Worm (Caenorhabditis elegans): ENCODE data around the gene gst-2.

Gene gst-2

DNA sequence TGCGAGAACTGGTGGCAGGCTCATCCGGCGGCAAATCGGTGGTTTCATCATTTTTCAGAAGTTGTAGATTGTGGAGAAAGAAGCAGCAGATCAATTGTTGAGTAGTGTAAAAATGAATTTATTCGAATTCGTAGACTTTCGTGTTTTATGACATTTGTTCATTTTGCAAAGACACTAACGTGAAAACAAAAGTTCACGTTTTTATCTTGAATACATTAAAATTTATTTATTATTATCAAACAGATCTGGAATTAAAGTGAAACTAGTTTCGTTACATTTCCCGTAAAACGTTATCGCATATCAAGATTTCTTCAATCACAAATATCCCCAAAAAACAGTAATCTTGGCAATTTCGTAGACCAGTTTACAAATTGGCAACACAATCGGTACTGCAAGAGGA, 5.0 kb upstream of the gst-2 start, which contains the start of gene T14G10.8:
Gene T14G10.8 (minus strand): TSS at position 101 of the 400 bp plus-strand sequence.
- TF ChIP-seq klf-2 (GFP tag; conservative IDR thresholded peaks at IDR 0.05) (no peak), ztf-23 (GFP tag; IDR thresholded peaks at IDR 0.05) (no peak), ref-1 (GFP tag; conservative IDR thresholded peaks at IDR 0.05) (no peak), cog-1 (tag; optimal IDR thresholded peaks at IDR 0.05) (no peak), T22C8.4 (GFP tag; IDR thresholded peaks at IDR 0.05) (no peak), med-1 (GFP tag; optimal IDR thresholded peaks at IDR 0.05; ENCODE audit: insufficient read depth) (no peak), flt-1 (GFP tag; IDR thresholded peaks at IDR 0.05) (no peak), tab-1 (GFP tag; IDR thresholded peaks at IDR 0.05) (no peak), ztf-29 (GFP tag; IDR thresholded peaks at IDR 0.05) (no peak)

ce11 chrIV:10144909-10145308, 3.0 kb upstream of the gst-2 start:
- no peak for TF ChIP-seq med-1 (GFP tag; optimal IDR thresholded peaks at IDR 0.05; ENCODE audit: insufficient read depth)
- no peak for TF ChIP-seq cog-1 (tag; optimal IDR thresholded peaks at IDR 0.05)
- no peak for TF ChIP-seq ref-1 (GFP tag; conservative IDR thresholded peaks at IDR 0.05)
- TF ChIP-seq T22C8.4 (GFP tag; IDR thresholded peaks at IDR 0.05) = no peak
- no peak for TF ChIP-seq flt-1 (GFP tag; IDR thresholded peaks at IDR 0.05)
- TF ChIP-seq ztf-29 (GFP tag; IDR thresholded peaks at IDR 0.05) = no peak
- TF ChIP-seq ztf-23 (GFP tag; IDR thresholded peaks at IDR 0.05) = no peak

- TF ChIP-seq flt-1 (GFP tag; IDR thresholded peaks at IDR 0.05) = no peak
- TF ChIP-seq tab-1 (GFP tag; IDR thresholded peaks at IDR 0.05) = no peak
- TF ChIP-seq ztf-29 (GFP tag; IDR thresholded peaks at IDR 0.05) = no peak
- TF ChIP-seq klf-2 (GFP tag; conservative IDR thresholded peaks at IDR 0.05) = no peak
- TF ChIP-seq cog-1 (tag; optimal IDR thresholded peaks at IDR 0.05) = no peak
- no peak for TF ChIP-seq ztf-23 (GFP tag; IDR thresholded peaks at IDR 0.05)
- no peak for TF ChIP-seq med-1 (GFP tag; optimal IDR thresholded peaks at IDR 0.05; ENCODE audit: insufficient read depth)
- TF ChIP-seq T22C8.4 (GFP tag; IDR thresholded peaks at IDR 0.05) = no peak
- no peak for TF ChIP-seq ref-1 (GFP tag; conservative IDR thresholded peaks at IDR 0.05)
Observed at ce11 chrIV:10144487-10144886, 2.6 kb upstream of the gst-2 start.

- TF ChIP-seq T22C8.4 (GFP tag; IDR thresholded peaks at IDR 0.05) = no peak
- TF ChIP-seq med-1 (GFP tag; optimal IDR thresholded peaks at IDR 0.05; ENCODE audit: insufficient read depth) = no peak
- no peak for TF ChIP-seq tab-1 (GFP tag; IDR thresholded peaks at IDR 0.05)
- TF ChIP-seq ztf-23 (GFP tag; IDR thresholded peaks at IDR 0.05) = no peak
- no peak for TF ChIP-seq klf-2 (GFP tag; conservative IDR thresholded peaks at IDR 0.05)
- no peak for TF ChIP-seq cog-1 (tag; optimal IDR thresholded peaks at IDR 0.05)
- no peak for TF ChIP-seq ref-1 (GFP tag; conservative IDR thresholded peaks at IDR 0.05)
- TF ChIP-seq flt-1 (GFP tag; IDR thresholded peaks at IDR 0.05) = no peak
- no peak for TF ChIP-seq ztf-29 (GFP tag; IDR thresholded peaks at IDR 0.05)
Observed at ce11 chrIV:10143640-10144039, 1.8 kb upstream of the gst-2 start, which contains the start of gene msp-38. Gene msp-38 (minus strand): TSS chrIV:10143740.

ce11 chrIV:10140143-10140542, 1.7 kb downstream of the gst-2 start, which contains the start of gene gst-3:
Gene gst-3 (minus strand): TSS chrIV:10140243.
- no peak for TF ChIP-seq ztf-29 (GFP tag; IDR thresholded peaks at IDR 0.05)
- no peak for TF ChIP-seq cog-1 (tag; optimal IDR thresholded peaks at IDR 0.05)
- no peak for TF ChIP-seq ztf-23 (GFP tag; IDR thresholded peaks at IDR 0.05)
- no peak for TF ChIP-seq klf-2 (GFP tag; conservative IDR thresholded peaks at IDR 0.05)
- no peak for TF ChIP-seq med-1 (GFP tag; optimal IDR thresholded peaks at IDR 0.05; ENCODE audit: insufficient read depth)
- TF ChIP-seq ref-1 (GFP tag; conservative IDR thresholded peaks at IDR 0.05) = no peak
- no peak for TF ChIP-seq T22C8.4 (GFP tag; IDR thresholded peaks at IDR 0.05)
- no peak for TF ChIP-seq flt-1 (GFP tag; IDR thresholded peaks at IDR 0.05)
- no peak for TF ChIP-seq tab-1 (GFP tag; IDR thresholded peaks at IDR 0.05)

DNA sequence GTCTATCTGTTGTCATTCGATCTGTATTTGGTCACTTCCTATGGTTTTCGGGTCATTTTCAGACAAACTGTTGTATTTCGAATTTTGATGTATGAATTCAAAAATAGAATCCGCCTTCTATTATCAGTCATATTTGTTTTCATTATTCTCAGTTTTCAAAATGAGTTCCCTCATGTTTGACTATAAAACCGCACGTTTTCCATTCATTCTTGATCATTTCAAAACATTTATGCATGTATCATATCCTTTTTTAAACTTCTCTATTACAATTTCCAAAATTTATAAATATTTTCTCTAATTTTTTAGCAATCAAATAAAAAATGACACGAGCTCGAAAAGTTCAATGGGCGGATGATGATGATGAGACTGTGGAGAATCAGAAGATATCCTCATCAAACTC, 4.1 kb downstream of the gst-2 start, which contains the start of gene K08F4.12:
Gene K08F4.12 (plus strand): TSS at position 301 of the 400 bp plus-strand sequence.
- TF ChIP-seq ref-1 (GFP tag; conservative IDR thresholded peaks at IDR 0.05) (no peak), tab-1 (GFP tag; IDR thresholded peaks at IDR 0.05) (no peak), T22C8.4 (GFP tag; IDR thresholded peaks at IDR 0.05) (no peak), klf-2 (GFP tag; conservative IDR thresholded peaks at IDR 0.05) (no peak), ztf-23 (GFP tag; IDR thresholded peaks at IDR 0.05) (no peak), flt-1 (GFP tag; IDR thresholded peaks at IDR 0.05) (no peak), med-1 (GFP tag; optimal IDR thresholded peaks at IDR 0.05; ENCODE audit: insufficient read depth) (no peak), cog-1 (tag; optimal IDR thresholded peaks at IDR 0.05) (no peak), ztf-29 (GFP tag; IDR thresholded peaks at IDR 0.05) (no peak)

DNA sequence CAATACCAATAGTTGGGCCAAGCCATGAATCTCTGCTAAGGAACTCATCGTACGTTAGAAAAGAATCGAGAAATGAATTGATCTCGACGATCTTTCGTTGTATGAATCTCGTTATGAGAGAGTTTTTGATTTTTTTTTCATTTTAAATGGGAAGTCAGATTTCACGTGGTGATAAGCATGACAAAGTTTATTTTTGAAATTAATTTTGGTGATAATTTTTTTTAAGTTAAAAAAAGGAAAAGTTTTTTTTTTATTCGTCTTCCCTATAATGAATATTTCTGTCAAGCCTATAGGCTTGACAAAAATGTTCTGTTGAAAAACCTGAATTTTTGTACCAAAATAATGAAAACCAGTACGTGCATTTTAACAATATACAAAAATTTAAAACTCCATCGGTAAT, 6.0 kb downstream of the gst-2 start, which contains the start of gene K08F4.5:
Gene K08F4.5 (minus strand): TSS at position 101 of the 400 bp plus-strand sequence.
- no peak for TF ChIP-seq med-1 (GFP tag; optimal IDR thresholded peaks at IDR 0.05; ENCODE audit: insufficient read depth)
- TF ChIP-seq T22C8.4 (GFP tag; IDR thresholded peaks at IDR 0.05) = no peak
- TF ChIP-seq cog-1 (tag; optimal IDR thresholded peaks at IDR 0.05) = no peak
- no peak for TF ChIP-seq ztf-23 (GFP tag; IDR thresholded peaks at IDR 0.05)
- TF ChIP-seq ztf-29 (GFP tag; IDR thresholded peaks at IDR 0.05) = no peak
- TF ChIP-seq tab-1 (GFP tag; IDR thresholded peaks at IDR 0.05) = no peak
- TF ChIP-seq ref-1 (GFP tag; conservative IDR thresholded peaks at IDR 0.05) = no peak
- TF ChIP-seq klf-2 (GFP tag; conservative IDR thresholded peaks at IDR 0.05) = no peak
- no peak for TF ChIP-seq flt-1 (GFP tag; IDR thresholded peaks at IDR 0.05)

DNA sequence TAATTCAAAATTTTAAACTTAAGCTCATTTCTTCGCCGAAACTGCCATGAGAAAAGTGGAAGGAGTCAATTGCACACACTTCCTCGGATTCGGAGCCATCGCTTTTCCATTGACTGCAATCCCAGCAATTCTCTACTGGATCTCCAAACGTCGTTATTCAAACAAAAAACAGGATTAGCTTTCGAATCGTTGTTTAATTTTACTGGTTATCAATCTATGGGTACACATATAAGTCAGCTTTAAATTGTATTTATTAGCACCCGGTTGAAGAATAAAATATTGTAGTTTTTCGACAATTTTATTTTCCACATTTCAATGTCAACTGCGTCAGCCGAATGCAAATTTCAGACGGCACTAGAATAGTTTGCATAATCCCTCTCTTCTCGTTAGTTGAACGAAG, 11.9 kb downstream of the gst-2 start, which contains the start of gene glt-3:
Gene glt-3 (plus strand): TSS at position 301 of the 400 bp plus-strand sequence.
- TF ChIP-seq T22C8.4 (GFP tag; IDR thresholded peaks at IDR 0.05) = no peak
- TF ChIP-seq tab-1 (GFP tag; IDR thresholded peaks at IDR 0.05) = no peak
- no peak for TF ChIP-seq klf-2 (GFP tag; conservative IDR thresholded peaks at IDR 0.05)

DNA sequence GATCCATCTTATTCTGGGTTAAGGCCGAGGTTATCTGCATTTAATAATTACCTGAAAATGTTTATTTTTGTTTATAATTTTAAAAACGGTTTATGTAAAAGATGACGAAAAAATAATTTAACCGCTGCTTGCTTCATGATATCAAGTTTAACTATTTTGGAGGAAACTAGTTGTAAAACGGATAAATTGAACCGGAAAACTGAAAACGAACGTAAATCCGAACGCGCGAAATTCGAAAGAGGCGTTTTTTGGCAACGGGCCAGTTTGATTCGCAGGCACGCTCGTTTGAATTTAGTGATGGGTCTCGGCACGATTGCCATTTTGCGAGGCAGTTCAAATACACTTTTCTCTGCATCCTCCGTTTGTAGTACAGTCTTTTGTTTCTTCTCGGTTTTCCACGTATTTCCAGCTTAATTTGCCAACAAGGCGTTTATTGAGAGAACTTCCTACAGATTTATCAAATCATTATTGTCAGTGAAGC, 12.9 kb downstream of the gst-2 start, which contains the start of the genes gtbp-1 and K08F4.3:
Gene gtbp-1 (minus strand): TSS at position 51 of the 481 bp plus-strand sequence.
Gene K08F4.3 (plus strand): TSS at position 352 of the 481 bp plus-strand sequence.
- no peak for TF ChIP-seq klf-2 (GFP tag; conservative IDR thresholded peaks at IDR 0.05)
- no peak for TF ChIP-seq tab-1 (GFP tag; IDR thresholded peaks at IDR 0.05)
- peak; percentile 50; the same call in 1 of the 2 replicates for TF ChIP-seq ztf-23 (GFP tag; IDR thresholded peaks at IDR 0.05)
- no peak for TF ChIP-seq med-1 (GFP tag; optimal IDR thresholded peaks at IDR 0.05; ENCODE audit: insufficient read depth)
- no peak for TF ChIP-seq cog-1 (tag; optimal IDR thresholded peaks at IDR 0.05)
- TF ChIP-seq ref-1 (GFP tag; conservative IDR thresholded peaks at IDR 0.05) = no peak
- no peak for TF ChIP-seq T22C8.4 (GFP tag; IDR thresholded peaks at IDR 0.05)
- TF ChIP-seq flt-1 (GFP tag; IDR thresholded peaks at IDR 0.05) = no peak

Data from whole organism, midembryonic.